Worm (Caenorhabditis elegans) whole organism, L2 larva: Measurements from ENCODE around the gene pudl-2.

Experiments used
- C34F6.9 ChIP-seq: fragments of 150-350 bp; optimal IDR thresholded peaks from 2 replicates; lab custom pipeline; 2014; ENCODE audit warnings: missing biosample characterization, missing genetic modification characterization
- aly-2 ChIP-seq: fragments of 150-350 bp; optimal IDR thresholded peaks from 2 replicates; lab custom pipeline; 2014; ENCODE audit warnings: missing biosample characterization, missing genetic modification characterization
- ama-1 ChIP-seq: fragments of 150-350 bp; optimal IDR thresholded peaks from 2 replicates; lab custom pipeline; 2018; ENCODE audit warnings: inconsistent platforms
- blmp-1 ChIP-seq: sonication (generic microtip); optimal IDR thresholded peaks from 2 replicates; lab custom pipeline; 2017; ENCODE audit warnings: missing genetic modification characterization, mild to moderate bottlenecking, missing compliant biosample characterization, antibody characterized with exemption, moderate library complexity; ENCODE audit not compliant: insufficient read depth
- elt-1 ChIP-seq: fragments of 150-350 bp; optimal IDR thresholded peaks from 2 replicates; lab custom pipeline; 2014; ENCODE audit warnings: missing biosample characterization, missing genetic modification characterization
- elt-3 ChIP-seq: sonication (generic microtip); optimal IDR thresholded peaks from 2 replicates; lab custom pipeline; 2017; ENCODE audit warnings: missing biosample characterization, missing genetic modification characterization
- mdl-1 ChIP-seq, 2 experiments: fragments of 150-350 bp in 1 of 2; sonication (generic microtip) in 1 of 2; optimal IDR thresholded peaks; 2 replicates each; lab custom pipeline; 2017; ENCODE audit warnings: missing biosample characterization in 2 of 2, missing genetic modification characterization in 2 of 2
- nhr-129 ChIP-seq: fragments of 150-350 bp; optimal IDR thresholded peaks from 2 replicates; lab custom pipeline; 2014; ENCODE audit warnings: missing biosample characterization, missing genetic modification characterization
- nhr-25 ChIP-seq: fragments of 150-350 bp; sonication (generic microtip); optimal IDR thresholded peaks from 3 replicates; lab custom pipeline; 2014; ENCODE audit warnings: missing biosample characterization, missing genetic modification characterization
- skn-1 ChIP-seq: sonication (generic microtip); optimal IDR thresholded peaks from 2 replicates; lab custom pipeline; 2017; ENCODE audit warnings: missing biosample characterization, missing genetic modification characterization
- snpc-4 ChIP-seq: fragments of 150-350 bp; optimal IDR thresholded peaks from 2 replicates; lab custom pipeline; 2014; ENCODE audit warnings: missing biosample characterization, missing genetic modification characterization
- zag-1 ChIP-seq: fragments of 150-350 bp; optimal IDR thresholded peaks from 2 replicates; lab custom pipeline; 2014; ENCODE audit warnings: missing biosample characterization, missing genetic modification characterization
- ztf-11 ChIP-seq: sonication (generic microtip); optimal IDR thresholded peaks from 2 replicates; lab custom pipeline; 2017; ENCODE audit warnings: missing biosample characterization, missing genetic modification characterization
- ztf-4 ChIP-seq: fragments of 150-350 bp; optimal IDR thresholded peaks from 2 replicates; lab custom pipeline; 2014; ENCODE audit warnings: missing biosample characterization, missing genetic modification characterization

The pudl-2 gene

ce11 chrIV:2864743-2865142, 30.1 kb downstream of the pudl-2 start, which contains the start of gene Y54G2A.16:
Gene Y54G2A.16 (minus strand): TSS chrIV:2864843.
- TF ChIP-seq aly-2 (tag; lab: Kevin White, UChicago) (no peak), ztf-11 (tag; lab: Kevin White, UChicago) (no peak), snpc-4 (tag; lab: Kevin White, UChicago) (no peak), C34F6.9 (tag; lab: Kevin White, UChicago) (no peak), blmp-1 (tag; lab: Kevin White, UChicago) (no peak), nhr-129 (tag; lab: Kevin White, UChicago) (no peak), skn-1 (no peak), elt-3 (tag; lab: Kevin White, UChicago) (no peak), elt-1 (tag; lab: Kevin White, UChicago) (no peak), mdl-1 (tag; optimal IDR thresholded peaks at IDR 0.05; lab: Kevin White, UChicago) (no peak), nhr-25 (tag; lab: Kevin White, UChicago) (no peak), ama-1 (no peak), zag-1 (no peak), ztf-4 (tag; lab: Kevin White, UChicago) (no peak)
